Fruit fly (Drosophila melanogaster) whole organism, pupa: Measurements from ENCODE around the gene CG31055.

Experiments
- CG34367 ChIP-seq: fragments of 200-800 bp; sonication (Bioruptor generic); optimal IDR thresholded peaks from 2 replicates; lab custom pipeline; 2018; ENCODE audit warnings: missing biosample characterization, mild to moderate bottlenecking, missing genetic modification characterization
- CG8159 ChIP-seq: fragments of 200-800 bp; sonication (Bioruptor generic); optimal IDR thresholded peaks from 3 replicates; lab custom pipeline; 2018; ENCODE audit warnings: missing biosample characterization, mild to moderate bottlenecking, missing genetic modification characterization, moderate library complexity
- CG9948 ChIP-seq: fragments of 200-800 bp; sonication (Bioruptor generic); optimal IDR thresholded peaks from 2 replicates; lab custom pipeline; 2018; ENCODE audit warnings: missing biosample characterization, mild to moderate bottlenecking, missing genetic modification characterization, moderate library complexity

DNA sequence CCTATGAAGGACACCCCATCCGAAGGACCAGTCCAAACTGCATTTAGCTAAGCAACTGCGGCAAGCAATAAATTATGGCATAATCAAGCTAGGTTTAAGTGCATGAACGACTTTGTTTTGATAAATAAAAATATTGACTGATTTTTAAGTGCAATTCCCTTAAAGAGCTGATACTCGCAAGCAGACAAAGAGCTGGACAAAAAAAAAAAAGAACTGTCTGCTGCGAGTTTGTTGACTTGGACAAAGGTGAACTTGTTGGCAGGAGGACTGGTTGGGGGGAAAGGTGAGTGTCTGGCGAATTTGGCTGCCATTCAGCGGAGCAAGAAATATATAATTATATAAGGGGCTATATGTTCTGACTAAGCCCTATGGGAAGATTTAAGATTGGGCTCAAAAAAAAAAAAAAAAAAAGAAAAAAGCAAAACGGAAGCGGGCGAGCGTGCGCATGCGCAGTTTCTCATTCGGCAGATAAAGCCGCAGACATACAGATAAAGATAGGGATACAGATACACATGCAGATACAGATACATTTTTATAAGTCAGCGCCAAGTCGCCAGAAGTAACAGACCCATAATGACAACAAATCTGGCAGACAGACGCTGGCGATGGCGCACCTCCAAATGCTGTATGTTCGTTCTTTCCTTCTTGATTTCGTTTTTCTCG, 4.8 kb upstream of the CG31055 start:
- TF ChIP-seq CG9948 (tag; lab: Kevin White, UChicago) (no peak), CG34367 (tag; lab: Kevin White, UChicago) (no peak), CG8159 (tag; lab: Kevin White, UChicago) (no peak)
